Worm (Caenorhabditis elegans) whole organism, young adult: ENCODE data around the gene fbxb-34.

ENCODE experiments used
- B0035.1 ChIP-seq: sonication (generic microtip); optimal IDR thresholded peaks from 2 replicates; lab custom pipeline; 2016; ENCODE audit warnings: missing genetic modification characterization, mild to moderate bottlenecking, missing compliant biosample characterization, missing genotype, missing genetic modification reagents
- B0261.1 ChIP-seq: sonication (generic microtip); optimal IDR thresholded peaks from 2 replicates; lab custom pipeline; 2016; ENCODE audit warnings: mild to moderate bottlenecking, missing genetic modification characterization, moderate library complexity, missing compliant biosample characterization
- C06A6.2 ChIP-seq: fragments of 200-800 bp; sonication (Bioruptor generic); conservative IDR thresholded peaks from 2 replicates; pipeline ENCODE4 v1.3.6; 2022; ENCODE audit warnings: missing genetic modification characterization, missing compliant biosample characterization
- C17E4.6 ChIP-seq: fragments of 200-800 bp; sonication (Bioruptor generic); IDR thresholded peaks from 2 replicates; pipeline ENCODE4 v1.3.6; 2022; ENCODE audit warnings: missing genetic modification reagents, missing genetic modification characterization, missing compliant biosample characterization
- D2030.7 ChIP-seq: fragments of 200-800 bp; sonication (Bioruptor generic); IDR thresholded peaks from 2 replicates; pipeline ENCODE4 v1.3.6; 2022; ENCODE audit warnings: missing genetic modification reagents, missing genetic modification characterization, missing compliant biosample characterization
- F22D6.2 ChIP-seq: sonication (generic microtip); optimal IDR thresholded peaks from 2 replicates; lab custom pipeline; 2016; ENCODE audit warnings: mild to moderate bottlenecking, missing genetic modification characterization, missing compliant biosample characterization
- F39B2.1 ChIP-seq: fragments of 200-800 bp; sonication (Bioruptor generic); IDR thresholded peaks from 2 replicates; pipeline ENCODE4 v1.3.6; 2022; ENCODE audit warnings: missing genetic modification reagents, missing genetic modification characterization, missing compliant biosample characterization
- Y56A3A.18 ChIP-seq: fragments of 200-800 bp; sonication (Bioruptor generic); IDR thresholded peaks from 2 replicates; pipeline ENCODE4 v1.3.6; 2022; ENCODE audit warnings: missing genetic modification reagents, missing genetic modification characterization, missing compliant biosample characterization
- aptf-2 ChIP-seq: fragments of 200-800 bp; sonication (Bioruptor generic); conservative IDR thresholded peaks from 2 replicates; pipeline ENCODE4 v1.3.6; 2022; ENCODE audit warnings: missing genetic modification reagents, missing genetic modification characterization, missing compliant biosample characterization
- athp-1 ChIP-seq: sonication (generic microtip); optimal IDR thresholded peaks from 2 replicates; lab custom pipeline; 2017; ENCODE audit warnings: mild to moderate bottlenecking, missing genetic modification characterization, missing compliant biosample characterization
- attf-5 ChIP-seq: fragments of 200-800 bp; sonication (Bioruptor generic); optimal IDR thresholded peaks from 2 replicates; lab custom pipeline; 2018; ENCODE audit warnings: mild to moderate bottlenecking, missing genetic modification characterization, missing compliant biosample characterization
- bed-1 ChIP-seq: fragments of 200-800 bp; sonication (Bioruptor generic); IDR thresholded peaks from 2 replicates; pipeline ENCODE4 v1.3.6; 2022; ENCODE audit warnings: missing genetic modification reagents, missing genetic modification characterization, missing compliant biosample characterization
- cebp-1 ChIP-seq, 2 experiments: fragments of 200-800 bp in 1 of 2; sonication (Bioruptor generic) in 1 of 2; sonication (generic microtip) in 1 of 2; IDR thresholded peaks in 1 of 2; optimal IDR thresholded peaks in 1 of 2; 2 replicates each; pipeline versions ENCODE4 v1.3.6 to Lab custom; 2017 to 2022; ENCODE audit warnings: missing compliant biosample characterization in 2 of 2, missing genetic modification characterization in 2 of 2, mild to moderate bottlenecking in 1 of 2, missing genetic modification reagents in 1 of 2, moderate library complexity in 1 of 2
- ceh-40 ChIP-seq: fragments of 200-800 bp; sonication (Bioruptor generic); IDR thresholded peaks from 2 replicates; pipeline ENCODE4 v1.3.6; 2022; ENCODE audit warnings: missing genetic modification characterization, missing compliant biosample characterization
- ceh-58 ChIP-seq: fragments of 200-800 bp; sonication (Bioruptor generic); IDR thresholded peaks from 2 replicates; pipeline ENCODE4 v1.3.6; 2022; ENCODE audit warnings: missing genetic modification characterization, missing compliant biosample characterization
- ceh-91 ChIP-seq: fragments of 200-800 bp; sonication (Bioruptor generic); IDR thresholded peaks from 2 replicates; pipeline ENCODE4 v1.3.6; 2022; ENCODE audit warnings: missing genetic modification reagents, missing genetic modification characterization, missing compliant biosample characterization
- die-1 ChIP-seq: sonication (generic microtip); optimal IDR thresholded peaks from 2 replicates; lab custom pipeline; 2016; ENCODE audit warnings: missing genotype, mild to moderate bottlenecking, missing genetic modification characterization, missing compliant biosample characterization
- dpff-1 ChIP-seq: sonication (generic microtip); optimal IDR thresholded peaks from 2 replicates; lab custom pipeline; 2017; ENCODE audit warnings: mild to moderate bottlenecking, missing genetic modification characterization, missing compliant biosample characterization
- dpl-1 ChIP-seq: fragments of 150-350 bp; optimal IDR thresholded peaks from 2 replicates; lab custom pipeline; 2014; ENCODE audit warnings: missing biosample characterization, missing genetic modification reagents, missing genetic modification characterization
- fkh-3 ChIP-seq: sonication (generic microtip); optimal IDR thresholded peaks from 2 replicates; lab custom pipeline; 2016; ENCODE audit warnings: mild to moderate bottlenecking, missing genetic modification characterization, missing compliant biosample characterization
- him-1 ChIP-seq: sonication (generic microtip); optimal IDR thresholded peaks from 2 replicates; lab custom pipeline; 2016; ENCODE audit warnings: missing genotype, missing genetic modification reagents, missing genetic modification characterization, missing compliant biosample characterization
- hlh-12 ChIP-seq: sonication (generic microtip); optimal IDR thresholded peaks from 2 replicates; lab custom pipeline; 2016; ENCODE audit warnings: missing genetic modification characterization, missing compliant biosample characterization
- hmg-1.2 ChIP-seq: fragments of 200-800 bp; sonication (Bioruptor generic); IDR thresholded peaks from 2 replicates; pipeline ENCODE4 v1.3.6; 2022; ENCODE audit warnings: missing genetic modification reagents, missing genetic modification characterization, missing compliant biosample characterization
- hrde-1 ChIP-seq: sonication (generic microtip); optimal IDR thresholded peaks from 2 replicates; lab custom pipeline; 2016; ENCODE audit warnings: missing genetic modification characterization, mild to moderate bottlenecking, missing compliant biosample characterization, moderate library complexity, missing genotype, missing genetic modification reagents, borderline replicate concordance
- let-526 ChIP-seq: fragments of 200-800 bp; sonication (Bioruptor generic); IDR thresholded peaks from 2 replicates; pipeline ENCODE4 v1.3.6; 2022; ENCODE audit warnings: missing genetic modification reagents, missing genetic modification characterization, missing compliant biosample characterization
- lin-35 ChIP-seq, 3 experiments: fragments of 150-350 bp in 2 of 3; sonication (generic microtip) in 1 of 3; optimal IDR thresholded peaks; 2 replicates each; lab custom pipeline; 2014 to 2018; ENCODE audit warnings: missing biosample characterization in 3 of 3, missing genetic modification characterization in 3 of 3, missing genetic modification reagents in 3 of 3
- lin-40 ChIP-seq: sonication (generic microtip); optimal IDR thresholded peaks from 2 replicates; lab custom pipeline; 2016; ENCODE audit warnings: missing genetic modification characterization, mild to moderate bottlenecking, missing compliant biosample characterization, missing genotype, missing genetic modification reagents
- lir-1 ChIP-seq: fragments of 200-800 bp; sonication (Bioruptor generic); conservative IDR thresholded peaks from 2 replicates; pipeline ENCODE4 v1.3.6; 2022; ENCODE audit warnings: missing genetic modification reagents, missing genetic modification characterization, missing compliant biosample characterization
- madf-3 ChIP-seq: fragments of 200-800 bp; sonication (Bioruptor generic); IDR thresholded peaks from 2 replicates; pipeline ENCODE4 v1.3.6; 2022; ENCODE audit warnings: missing genetic modification reagents, missing genetic modification characterization, missing compliant biosample characterization
- nfyb-1 ChIP-seq: fragments of 200-800 bp; sonication (Bioruptor generic); IDR thresholded peaks from 2 replicates; pipeline ENCODE4 v1.3.6; 2022; ENCODE audit warnings: missing genetic modification reagents, missing genetic modification characterization, missing compliant biosample characterization
- nhr-80 ChIP-seq: sonication (generic microtip); optimal IDR thresholded peaks from 2 replicates; lab custom pipeline; 2016; ENCODE audit warnings: missing genetic modification characterization, missing compliant biosample characterization
- nhr-90 ChIP-seq: sonication (generic microtip); optimal IDR thresholded peaks from 2 replicates; lab custom pipeline; 2016; ENCODE audit warnings: missing genotype, mild to moderate bottlenecking, missing genetic modification characterization, missing compliant biosample characterization
- rpc-1 ChIP-seq, 2 experiments: fragments of 150-350 bp in 1 of 2; sonication (generic microtip) in 1 of 2; optimal IDR thresholded peaks; 2 replicates each; lab custom pipeline; 2014 to 2018; ENCODE audit warnings: missing biosample characterization in 1 of 2, missing genetic modification characterization in 1 of 2, missing genetic modification reagents in 1 of 2, missing genotype in 1 of 2
- snpc-4 ChIP-seq, 5 experiments: fragments of 150-350 bp in 1 of 5; sonication (generic microtip) in 4 of 5; optimal IDR thresholded peaks; 2 replicates each; lab custom pipeline; 2014 to 2018; ENCODE audit warnings: missing genetic modification characterization in 5 of 5, missing biosample characterization in 3 of 5, antibody characterized with exemption in 2 of 5, mild to moderate bottlenecking in 2 of 5, missing compliant biosample characterization in 2 of 5, missing genotype in 2 of 5, moderate library complexity in 2 of 5, missing genetic modification reagents in 1 of 5
- somi-1 ChIP-seq: fragments of 200-800 bp; sonication (Bioruptor generic); optimal IDR thresholded peaks from 2 replicates; lab custom pipeline; 2018; ENCODE audit warnings: mild to moderate bottlenecking, missing genetic modification characterization, missing compliant biosample characterization
- sptf-2 ChIP-seq: fragments of 200-800 bp; sonication (Bioruptor generic); optimal IDR thresholded peaks from 2 replicates; lab custom pipeline; 2018; ENCODE audit warnings: mild to moderate bottlenecking, missing genetic modification characterization, missing compliant biosample characterization
- tlf-1 ChIP-seq: fragments of 200-800 bp; sonication (Bioruptor generic); optimal IDR thresholded peaks from 2 replicates; lab custom pipeline; 2018; ENCODE audit warnings: mild to moderate bottlenecking, missing genetic modification characterization, missing compliant biosample characterization
- xnd-1 ChIP-seq: sonication (generic microtip); optimal IDR thresholded peaks from 2 replicates; lab custom pipeline; 2016; ENCODE audit warnings: missing genotype, missing genetic modification reagents, missing genetic modification characterization, missing compliant biosample characterization
- ztf-22 ChIP-seq: fragments of 200-800 bp; sonication (Bioruptor generic); optimal IDR thresholded peaks from 2 replicates; lab custom pipeline; 2018; ENCODE audit warnings: mild to moderate bottlenecking, missing genetic modification characterization, moderate library complexity, missing compliant biosample characterization

The fbxb-34 gene

ce11 chrII:602020-602419 is 14.4 kb downstream of the fbxb-34 start, which contains the start of gene nhl-3:
TSS of gene nhl-3 (minus strand) at chrII:602120.
- TF ChIP-seq sptf-2 (GFP tag; lab: Kevin White, UChicago) (no peak), hlh-12 (tag; lab: Kevin White, UChicago) (no peak), hrde-1 (tag; lab: Kevin White, UChicago) (no peak), somi-1 (no peak), dpff-1 (tag; lab: Kevin White, UChicago) (no peak), ztf-22 (GFP tag; lab: Kevin White, UChicago) (no peak), nhr-90 (tag; lab: Kevin White, UChicago) (no peak), athp-1 (no peak), D2030.7 (no peak), die-1 (tag; lab: Kevin White, UChicago) (no peak), C17E4.6 (no peak), nhr-80 (no peak), Y56A3A.18 (GFP tag; lab: Robert Waterston, UW) (no peak), xnd-1 (no peak)

- TF ChIP-seq lin-40 (peak; percentile 7), lin-35 (GFP tag; optimal IDR thresholded peaks at IDR 0.05; lab: Kevin White, UChicago) (peak in 1 of 3 experiments; percentile 8), snpc-4 (GFP tag; optimal IDR thresholded peaks at IDR 0.05; lab: Kevin White, UChicago) (no peak), snpc-4 (tag; optimal IDR thresholded peaks at IDR 0.05; lab: Kevin White, UChicago) (peak in 1 of 4 experiments; percentile 23), attf-5 (GFP tag; lab: Kevin White, UChicago) (peak; percentile 40), B0035.1 (tag; lab: Kevin White, UChicago) (no peak), nfyb-1 (no peak), hmg-1.2 (GFP tag; lab: Robert Waterston, UW) (peak; percentile 61; the same call in 1 of the 2 replicates)
- TF ChIP-seq, all 124 proteins: peak for 5
Observed at ce11 chrII:602969-603368, 15.3 kb downstream of the fbxb-34 start.

- TF ChIP-seq fkh-3 (tag; lab: Kevin White, UChicago): no peak
Observed at ce11 chrII:605267-605666, 17.6 kb downstream of the fbxb-34 start, which contains the start of gene W04H10.2. TSS of gene W04H10.2 (plus strand) at chrII:605567.

ce11 chrII:606033-606432 is 18.4 kb downstream of the fbxb-34 start, which contains the start of gene W04H10.5:
TSS of gene W04H10.5 (plus strand) at chrII:606333.
- TF ChIP-seq lin-35 (GFP tag; optimal IDR thresholded peaks at IDR 0.05; lab: Kevin White, UChicago): no peak
- no peak for TF ChIP-seq F39B2.1 (GFP tag; lab: Robert Waterston, UW)

ce11 chrII:608341-608740 is 20.7 kb downstream of the fbxb-34 start, which contains the start of gene W04H10.6:
TSS of gene W04H10.6 (minus strand) at chrII:608441.
- no peak for TF ChIP-seq dpl-1
- no peak for TF ChIP-seq ceh-40 (GFP tag; lab: Robert Waterston, UW)
- no peak for TF ChIP-seq snpc-4 (GFP tag; optimal IDR thresholded peaks at IDR 0.05; lab: Kevin White, UChicago)
- TF ChIP-seq snpc-4 (tag; optimal IDR thresholded peaks at IDR 0.05; lab: Kevin White, UChicago): no peak
- no peak for TF ChIP-seq aptf-2 (GFP tag; lab: Robert Waterston, UW)
- no peak for TF ChIP-seq him-1 (tag; lab: Kevin White, UChicago)
- no peak for TF ChIP-seq bed-1 (GFP tag; lab: Robert Waterston, UW)
- TF ChIP-seq cebp-1 (GFP tag; IDR thresholded peaks at IDR 0.05; lab: Robert Waterston, UW): no peak
- no peak for TF ChIP-seq cebp-1 (tag; optimal IDR thresholded peaks at IDR 0.05; lab: Kevin White, UChicago)
- no peak for TF ChIP-seq let-526 (GFP tag; lab: Robert Waterston, UW)
- no peak for TF ChIP-seq madf-3
- no peak for TF ChIP-seq ceh-58
- TF ChIP-seq F22D6.2 (tag; lab: Kevin White, UChicago): no peak
- no peak for TF ChIP-seq tlf-1
- no peak for TF ChIP-seq C06A6.2 (GFP tag; lab: Robert Waterston, UW)
- no peak for TF ChIP-seq lir-1 (GFP tag; lab: Robert Waterston, UW)
- no peak for TF ChIP-seq ceh-91
- no peak for TF ChIP-seq B0261.1 (tag; lab: Kevin White, UChicago)
- no peak for TF ChIP-seq rpc-1 (optimal IDR thresholded peaks at IDR 0.05; lab: Kevin White, UChicago)
- no peak for TF ChIP-seq rpc-1 (tag; optimal IDR thresholded peaks at IDR 0.05; lab: Kevin White, UChicago)
